Worm (Caenorhabditis elegans): Measurements from ENCODE around the gene F59E11.2.

DNA sequence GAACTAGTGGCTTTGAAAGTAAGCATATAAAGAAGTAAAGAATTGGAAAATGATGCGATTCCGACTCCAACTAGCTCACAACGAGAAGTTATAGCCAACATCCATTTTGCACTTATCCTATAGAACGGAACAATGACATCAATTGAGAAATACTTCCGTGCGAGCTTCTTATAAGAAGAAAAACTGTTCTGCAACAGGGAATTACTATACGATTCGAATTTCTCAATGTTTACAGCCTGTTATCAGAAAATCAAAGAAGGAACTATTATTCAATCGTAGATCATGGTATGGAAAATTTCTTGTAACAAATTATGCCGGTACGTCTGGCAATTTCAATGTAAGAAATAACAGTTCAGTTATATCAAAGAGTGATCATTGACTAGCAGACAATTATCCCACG lies 15.5 kb upstream of the F59E11.2 start, which contains the start of gene str-85:
- no peak for TF ChIP-seq nhr-77 (tag; optimal IDR thresholded peaks at IDR 0.05)
- TF ChIP-seq zag-1 (tag; optimal IDR thresholded peaks at IDR 0.05) = no peak

All from whole organism, L2 larva.